Fruit fly (Drosophila melanogaster): Measurements from ENCODE around the gene mRpS26.
A peak's percentile ranks its signal among the peaks of the same experiment; 100 is the strongest.

The mRpS26 gene

DNA sequence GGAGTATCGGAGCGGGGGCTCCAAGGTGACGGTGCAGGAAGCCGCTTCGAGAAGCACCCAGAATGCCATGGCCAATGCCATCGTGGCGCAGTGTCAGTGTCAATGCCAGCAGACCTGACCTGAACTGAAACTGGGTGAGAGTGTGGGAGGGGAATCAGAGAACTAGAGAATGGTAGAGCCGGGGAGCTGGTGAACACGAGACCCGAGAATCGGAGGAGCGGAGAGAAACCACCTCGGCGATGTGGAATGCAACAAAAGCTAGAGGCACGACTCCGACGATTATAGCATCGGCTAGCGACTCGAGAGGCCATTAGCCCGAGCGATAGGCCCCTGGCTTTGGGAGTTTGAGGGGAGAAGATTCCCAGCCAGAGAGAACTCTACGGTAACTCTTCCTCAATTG, 24.4 kb upstream of the mRpS26 start:
- TF ChIP-seq rn (GFP tag; IDR thresholded peaks at IDR 0.05), result no peak
- TF ChIP-seq CG32121 (GFP tag; IDR thresholded peaks at IDR 0.05), result no peak
- TF ChIP-seq CG15710 (tag; optimal IDR thresholded peaks at IDR 0.05), result no peak
- no peak for TF ChIP-seq Pif1B (GFP tag; optimal IDR thresholded peaks at IDR 0.05)
- TF ChIP-seq CG8159 (tag; optimal IDR thresholded peaks at IDR 0.05), result no peak
- no peak for TF ChIP-seq Ets98B (GFP tag; IDR thresholded peaks at IDR 0.05)
- no peak for TF ChIP-seq Snoo (tag; optimal IDR thresholded peaks at IDR 0.05)
- TF ChIP-seq EcR (GFP tag; optimal IDR thresholded peaks at IDR 0.05), result peak; percentile 99
- 0 out of 3 replicates have a peak, but pooled peaks have one; percentile 39 for TF ChIP-seq fd96Ca (GFP tag; IDR thresholded peaks at IDR 0.05)
- peak; percentile 4 for TF ChIP-seq CG13204 (GFP tag; optimal IDR thresholded peaks at IDR 0.05)
- TF ChIP-seq CG14655 (GFP tag; optimal IDR thresholded peaks at IDR 0.05), result no peak
- no peak for TF ChIP-seq CG10348 (GFP tag; IDR thresholded peaks at IDR 0.05)
- TF ChIP-seq D1 (tag; optimal IDR thresholded peaks at IDR 0.05), result no peak
- no peak for TF ChIP-seq CG17806 (tag; optimal IDR thresholded peaks at IDR 0.05)
- no peak for TF ChIP-seq CG9948 (tag; optimal IDR thresholded peaks at IDR 0.05)
- TF ChIP-seq CG4496 (GFP tag; IDR thresholded peaks at IDR 0.05), result peak; percentile 36; the same call in 1 of the 3 replicates
- TF ChIP-seq gl (tag; optimal IDR thresholded peaks at IDR 0.05), result peak; percentile 15
- TF ChIP-seq CG8301 (tag; optimal IDR thresholded peaks at IDR 0.05), result no peak

dm6 chr3L:18083402-18083801, 23.0 kb upstream of the mRpS26 start:
- TF ChIP-seq Pif1A (GFP tag; optimal IDR thresholded peaks at IDR 0.05) (no peak), rn (GFP tag; IDR thresholded peaks at IDR 0.05) (no peak), Pif1B (GFP tag; optimal IDR thresholded peaks at IDR 0.05) (no peak), CG12605 (GFP tag; IDR thresholded peaks at IDR 0.05) (no peak), CG10348 (GFP tag; IDR thresholded peaks at IDR 0.05) (no peak), CG34367 (tag; optimal IDR thresholded peaks at IDR 0.05) (no peak), CG14655 (GFP tag; optimal IDR thresholded peaks at IDR 0.05) (no peak), CG17806 (tag; optimal IDR thresholded peaks at IDR 0.05) (no peak), Snoo (tag; optimal IDR thresholded peaks at IDR 0.05) (no peak), CG9948 (tag; optimal IDR thresholded peaks at IDR 0.05) (no peak)

DNA sequence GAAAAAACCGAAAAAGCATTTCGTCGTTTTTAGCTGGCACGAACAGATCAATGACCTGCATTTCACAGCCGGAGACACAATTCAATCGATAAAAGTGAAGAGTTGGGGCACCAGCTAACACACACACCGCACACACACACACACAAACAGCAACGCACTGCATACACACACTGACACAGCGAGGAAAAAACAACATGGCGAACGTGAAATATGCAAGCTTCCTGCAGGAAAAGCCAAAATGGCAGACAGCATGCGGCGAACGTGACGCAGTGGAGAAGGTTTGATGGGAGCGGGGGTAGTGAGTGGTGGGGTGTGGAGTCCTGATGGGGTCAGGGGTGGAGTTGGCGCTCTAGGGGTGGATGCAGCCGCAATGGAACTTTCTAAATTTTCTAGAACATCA, 22.4 kb upstream of the mRpS26 start:
- peak; percentile 68 for TF ChIP-seq EcR (GFP tag; optimal IDR thresholded peaks at IDR 0.05)
- TF ChIP-seq fd96Ca (GFP tag; IDR thresholded peaks at IDR 0.05), result no peak

- TF ChIP-seq Pif1B (GFP tag; optimal IDR thresholded peaks at IDR 0.05) (no peak), CG14655 (GFP tag; optimal IDR thresholded peaks at IDR 0.05) (peak; percentile 27), CG17806 (tag; optimal IDR thresholded peaks at IDR 0.05) (no peak), EcR (GFP tag; optimal IDR thresholded peaks at IDR 0.05) (peak; percentile 85), CG8301 (tag; optimal IDR thresholded peaks at IDR 0.05) (no peak), Pif1A (GFP tag; optimal IDR thresholded peaks at IDR 0.05) (no peak), CG12605 (GFP tag; IDR thresholded peaks at IDR 0.05) (no peak), CG32121 (GFP tag; IDR thresholded peaks at IDR 0.05) (no peak)
Measured at dm6 chr3L:18086754-18087685, 19.4 kb upstream of the mRpS26 start, which contains the start of gene CG34253. Gene CG34253 (minus strand): TSS chr3L:18087320.

- TF ChIP-seq Pif1A (GFP tag; optimal IDR thresholded peaks at IDR 0.05), result no peak
- no peak for TF ChIP-seq CG15710 (tag; optimal IDR thresholded peaks at IDR 0.05)
- TF ChIP-seq EcR (GFP tag; optimal IDR thresholded peaks at IDR 0.05), result peak; percentile 50
- TF ChIP-seq Pif1B (GFP tag; optimal IDR thresholded peaks at IDR 0.05), result no peak
- TF ChIP-seq CG8159 (tag; optimal IDR thresholded peaks at IDR 0.05), result peak; percentile 17
- no peak for TF ChIP-seq CG17806 (tag; optimal IDR thresholded peaks at IDR 0.05)
- TF ChIP-seq D1 (tag; optimal IDR thresholded peaks at IDR 0.05), result peak; percentile 96
- TF ChIP-seq CG12605 (GFP tag; IDR thresholded peaks at IDR 0.05), result no peak
Measured at dm6 chr3L:18088027-18088426, 18.4 kb upstream of the mRpS26 start.

DNA sequence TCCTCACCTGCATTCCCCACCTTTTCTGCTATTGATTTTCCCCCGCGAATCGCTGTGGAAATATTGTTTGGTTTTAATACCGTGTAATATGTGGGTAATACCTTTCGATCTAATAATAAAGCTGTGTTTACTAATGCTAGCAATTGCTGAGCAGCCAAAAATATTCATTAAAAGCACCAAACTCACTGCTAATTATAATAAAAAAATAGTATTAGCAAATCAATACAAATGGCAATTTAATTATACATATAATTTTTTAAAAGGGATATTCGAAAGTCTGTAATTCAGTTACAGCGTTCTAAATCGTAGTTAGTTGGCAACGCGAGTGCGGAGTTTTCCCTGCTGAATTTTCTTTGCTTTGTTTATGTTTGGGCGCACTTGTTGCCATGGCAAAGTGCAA, 12.5 kb upstream of the mRpS26 start:
- TF ChIP-seq CG8301 (tag; optimal IDR thresholded peaks at IDR 0.05), result peak; percentile 10
- TF ChIP-seq CG32121 (GFP tag; IDR thresholded peaks at IDR 0.05), result peak; percentile 24; the same call in 1 of the 2 replicates
- no peak for TF ChIP-seq CG14655 (GFP tag; optimal IDR thresholded peaks at IDR 0.05)

DNA sequence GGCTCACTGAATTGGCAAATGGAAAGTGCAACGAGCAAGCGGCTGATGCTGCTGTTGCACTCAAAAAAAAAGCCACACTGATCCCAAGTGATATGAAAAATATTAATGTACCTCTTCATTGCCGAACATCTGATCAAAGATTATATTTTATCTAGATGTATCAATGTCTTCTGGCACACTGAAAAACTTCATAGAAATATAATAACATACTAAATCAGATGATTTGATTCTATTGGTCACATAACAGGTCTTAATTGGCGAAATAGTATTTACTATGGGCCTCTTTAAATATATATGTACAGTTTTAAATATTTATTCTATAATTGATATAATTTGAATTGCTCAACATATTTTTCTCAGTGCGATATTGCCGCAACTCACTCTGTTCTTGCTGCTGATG, 9.7 kb upstream of the mRpS26 start:
- no peak for TF ChIP-seq CG10348 (GFP tag; IDR thresholded peaks at IDR 0.05)
- TF ChIP-seq EcR (GFP tag; optimal IDR thresholded peaks at IDR 0.05), result no peak
- no peak for TF ChIP-seq CG15710 (tag; optimal IDR thresholded peaks at IDR 0.05)
- no peak for TF ChIP-seq CG13204 (GFP tag; optimal IDR thresholded peaks at IDR 0.05)
- TF ChIP-seq CG14655 (GFP tag; optimal IDR thresholded peaks at IDR 0.05), result peak; percentile 89
- peak; percentile 37 for TF ChIP-seq CG17806 (tag; optimal IDR thresholded peaks at IDR 0.05)
- no peak for TF ChIP-seq fd96Ca (GFP tag; IDR thresholded peaks at IDR 0.05)
- peak; percentile 52 for TF ChIP-seq CG9948 (tag; optimal IDR thresholded peaks at IDR 0.05)
- no peak for TF ChIP-seq D1 (tag; optimal IDR thresholded peaks at IDR 0.05)
- TF ChIP-seq Snoo (tag; optimal IDR thresholded peaks at IDR 0.05), result no peak
- TF ChIP-seq CG4496 (GFP tag; IDR thresholded peaks at IDR 0.05), result no peak
- TF ChIP-seq CG12605 (GFP tag; IDR thresholded peaks at IDR 0.05), result 0 out of 2 replicates have a peak, but pooled peaks have one; percentile 38
- no peak for TF ChIP-seq CG8159 (tag; optimal IDR thresholded peaks at IDR 0.05)
- TF ChIP-seq Ets98B (GFP tag; IDR thresholded peaks at IDR 0.05), result no peak
- TF ChIP-seq rn (GFP tag; IDR thresholded peaks at IDR 0.05), result no peak
- 0 out of 2 replicates have a peak, but pooled peaks have one; percentile 15 for TF ChIP-seq CG32121 (GFP tag; IDR thresholded peaks at IDR 0.05)
- peak; percentile 84 for TF ChIP-seq CG8301 (tag; optimal IDR thresholded peaks at IDR 0.05)
- no peak for TF ChIP-seq CG34367 (tag; optimal IDR thresholded peaks at IDR 0.05)
- TF ChIP-seq Pif1A (GFP tag; optimal IDR thresholded peaks at IDR 0.05), result peak; percentile 37
- TF ChIP-seq Pif1B (GFP tag; optimal IDR thresholded peaks at IDR 0.05), result peak; percentile 20
- TF ChIP-seq gl (tag; optimal IDR thresholded peaks at IDR 0.05), result no peak
